Fruit fly (Drosophila melanogaster): Measurements from ENCODE around the gene Cyp4d1.

Cyp4d1 gene

dm6 chrX:2196086-2196732 is 34.2 kb upstream of the Cyp4d1 start:
- TF ChIP-seq fd59A (GFP tag; optimal IDR thresholded peaks at IDR 0.05) (no peak), esn (GFP tag; optimal IDR thresholded peaks at IDR 0.05) (peak; percentile 56), CG31627 (GFP tag; optimal IDR thresholded peaks at IDR 0.05) (peak; percentile 48), CG1621 (tag; optimal IDR thresholded peaks at IDR 0.05) (no peak), Ets21C (GFP tag; optimal IDR thresholded peaks at IDR 0.05) (peak; percentile 19), Hr4 (GFP tag; optimal IDR thresholded peaks at IDR 0.05) (peak; percentile 47), cyc (GFP tag; optimal IDR thresholded peaks at IDR 0.05) (peak; percentile 40), Sox14 (GFP tag; optimal IDR thresholded peaks at IDR 0.05) (peak; percentile 27), CG8319 (GFP tag; optimal IDR thresholded peaks at IDR 0.05) (no peak), Eip93F (GFP tag; optimal IDR thresholded peaks at IDR 0.05) (no peak), CG34406 (GFP tag; optimal IDR thresholded peaks at IDR 0.05) (peak; percentile 32), ss (GFP tag; optimal IDR thresholded peaks at IDR 0.05) (peak; percentile 2 to 27), spab (GFP tag; optimal IDR thresholded peaks at IDR 0.05) (no peak), CG7368 (GFP tag; optimal IDR thresholded peaks at IDR 0.05) (peak; percentile 20), CG11294 (GFP tag; IDR thresholded peaks at IDR 0.05) (peak; percentile 44; the same call in 1 of the 2 replicates), Blimp-1 (GFP tag; optimal IDR thresholded peaks at IDR 0.05) (no peak), Gug (GFP tag; IDR thresholded peaks at IDR 0.05) (peak; percentile 38; the same call in 1 of the 2 replicates), CG4318 (GFP tag; optimal IDR thresholded peaks at IDR 0.05) (no peak), CG11902 (GFP tag; optimal IDR thresholded peaks at IDR 0.05) (no peak), Ets96B (tag; optimal IDR thresholded peaks at IDR 0.05) (peak; percentile 12), eg (GFP tag; IDR thresholded peaks at IDR 0.05) (peak; percentile 69; the same call in 1 of the 3 replicates), CG6163 (GFP tag; IDR thresholded peaks at IDR 0.05) (peak; percentile 62; the same call in 2 of the 3 replicates), Met (GFP tag; optimal IDR thresholded peaks at IDR 0.05) (peak; percentile 56), salr (GFP tag; optimal IDR thresholded peaks at IDR 0.05) (no peak), Sox102F (GFP tag; optimal IDR thresholded peaks at IDR 0.05) (peak; percentile 32), CG16779 (tag; optimal IDR thresholded peaks at IDR 0.05) (no peak), Hr39 (GFP tag; optimal IDR thresholded peaks at IDR 0.05) (peak; percentile 70), CG6792 (GFP tag; optimal IDR thresholded peaks at IDR 0.05) (no peak), pdm3 (GFP tag; optimal IDR thresholded peaks at IDR 0.05) (peak; percentile 35), CG8632 (GFP tag; optimal IDR thresholded peaks at IDR 0.05) (peak; percentile 0), CG9139 (GFP tag; optimal IDR thresholded peaks at IDR 0.05) (no peak), OdsH (GFP tag; optimal IDR thresholded peaks at IDR 0.05) (peak; percentile 52), dsx (GFP tag; optimal IDR thresholded peaks at IDR 0.05; ENCODE audit: poor library complexity, severe bottlenecking) (no peak), CG15336 (GFP tag; IDR thresholded peaks at IDR 0.05) (peak; percentile 49), Lpt (GFP tag; optimal IDR thresholded peaks at IDR 0.05) (peak; percentile 15), CG3919 (GFP tag; optimal IDR thresholded peaks at IDR 0.05) (peak; percentile 21), net (GFP tag; optimal IDR thresholded peaks at IDR 0.05) (peak; percentile 30), CG10631 (GFP tag; optimal IDR thresholded peaks at IDR 0.05) (peak; percentile 22), CG11762 (GFP tag; optimal IDR thresholded peaks at IDR 0.05; ENCODE audit: insufficient read depth) (peak; percentile 26), svp (GFP tag) (peak; percentile 100), CG6854 (GFP tag; optimal IDR thresholded peaks at IDR 0.05) (no peak), vri (GFP tag; optimal IDR thresholded peaks at IDR 0.05) (peak; percentile 90), lz (GFP tag; optimal IDR thresholded peaks at IDR 0.05) (peak; percentile 47), Eip75B (GFP tag; optimal IDR thresholded peaks at IDR 0.05) (peak; percentile 8), fd85E (GFP tag; optimal IDR thresholded peaks at IDR 0.05) (no peak), CG32006 (GFP tag; optimal IDR thresholded peaks at IDR 0.05) (peak; percentile 35), acj6 (GFP tag; optimal IDR thresholded peaks at IDR 0.05) (peak; percentile 40), CG3032 (tag; optimal IDR thresholded peaks at IDR 0.05) (peak; percentile 8), Eip78C (GFP tag) (peak; percentile 77), CG6808 (GFP tag; optimal IDR thresholded peaks at IDR 0.05) (peak; percentile 19), dac (GFP tag; optimal IDR thresholded peaks at IDR 0.05) (no peak)
